Fruit fly (Drosophila melanogaster) whole organism, embryonic: Measurements from ENCODE around the gene eEF1alpha2.

Experiments used
- Atf-2 ChIP-seq: fragments of 200-800 bp; sonication (Bioruptor generic); optimal IDR thresholded peaks from 2 replicates; lab custom pipeline; 2016; ENCODE audit warnings: missing biosample characterization, missing genetic modification characterization
- Bgb ChIP-seq: fragments of 200-800 bp; sonication (Bioruptor generic); IDR thresholded peaks from 2 replicates; pipeline ENCODE4 v1.3.6; 2022; ENCODE audit warnings: missing biosample characterization, missing genetic modification characterization; ENCODE audit not compliant: partially characterized antibody
- Bteb2 ChIP-seq: fragments of 200-800 bp; sonication (Bioruptor generic); optimal IDR thresholded peaks from 2 replicates; lab custom pipeline; 2016; ENCODE audit warnings: missing biosample characterization, missing genetic modification characterization
- CG10321 ChIP-seq: fragments of 200-800 bp; sonication (Bioruptor generic); IDR thresholded peaks from 2 replicates; pipeline ENCODE4 v1.3.6; 2022; ENCODE audit warnings: missing biosample characterization, missing genetic modification characterization
- CG11093 ChIP-seq: fragments of 200-800 bp; sonication (Bioruptor generic); IDR thresholded peaks from 3 replicates; pipeline ENCODE4 v1.3.6; 2022; ENCODE audit warnings: missing biosample characterization, missing genetic modification characterization
- CG12236 ChIP-seq: fragments of 200-800 bp; sonication (Bioruptor generic); optimal IDR thresholded peaks from 2 replicates; lab custom pipeline; 2016; ENCODE audit warnings: missing biosample characterization, missing genetic modification characterization
- CG1832 ChIP-seq: fragments of 200-800 bp; sonication (Bioruptor generic); optimal IDR thresholded peaks from 2 replicates; lab custom pipeline; 2017; ENCODE audit warnings: missing biosample characterization, mild to moderate bottlenecking, missing genetic modification characterization, inconsistent platforms
- CG32772 ChIP-seq: fragments of 200-800 bp; sonication (Bioruptor generic); IDR thresholded peaks from 2 replicates; pipeline ENCODE4 v1.3.6; 2022; ENCODE audit warnings: missing biosample characterization, missing genetic modification characterization
- CG34422 ChIP-seq: fragments of 200-800 bp; sonication (Bioruptor generic); IDR thresholded peaks from 3 replicates; pipeline ENCODE4 v1.3.6; 2022; ENCODE audit warnings: missing biosample characterization, missing genetic modification characterization
- CG7963 ChIP-seq: fragments of 200-800 bp; sonication (Bioruptor generic); IDR thresholded peaks from 3 replicates; pipeline ENCODE4 v1.3.6; 2022; ENCODE audit warnings: missing biosample characterization, missing genetic modification characterization; ENCODE audit not compliant: partially characterized antibody
- CG8359 ChIP-seq: fragments of 200-800 bp; sonication (Bioruptor generic); optimal IDR thresholded peaks from 2 replicates; lab custom pipeline; 2017; ENCODE audit warnings: missing biosample characterization, mild to moderate bottlenecking, missing genetic modification characterization, borderline replicate concordance
- CG9932 ChIP-seq: fragments of 200-800 bp; sonication (Bioruptor generic); IDR thresholded peaks from 2 replicates; pipeline ENCODE4 v1.3.6; 2022; ENCODE audit warnings: missing biosample characterization, missing genetic modification characterization
- Deaf1 ChIP-seq: fragments of 200-800 bp; optimal IDR thresholded peaks from 3 replicates; lab custom pipeline; 2019; ENCODE audit warnings: missing biosample characterization, mild to moderate bottlenecking, missing genetic modification characterization, moderate library complexity
- Doc2 ChIP-seq: fragments of 200-800 bp; sonication (Bioruptor generic); IDR thresholded peaks from 2 replicates; pipeline ENCODE4 v1.3.6; 2022; ENCODE audit warnings: missing biosample characterization, missing genetic modification characterization
- Doc3 ChIP-seq: fragments of 200-800 bp; sonication (Bioruptor generic); IDR thresholded peaks from 3 replicates; pipeline ENCODE4 v1.3.6; 2022; ENCODE audit warnings: missing biosample characterization, missing genetic modification characterization; ENCODE audit not compliant: partially characterized antibody
- Drgx ChIP-seq: fragments of 200-800 bp; sonication (Bioruptor generic); IDR thresholded peaks from 2 replicates; pipeline ENCODE4 v1.3.6; 2022; ENCODE audit warnings: missing biosample characterization, missing genetic modification characterization
- Hey ChIP-seq: fragments of 200-800 bp; sonication (Bioruptor generic); optimal IDR thresholded peaks from 3 replicates; lab custom pipeline; 2018; ENCODE audit warnings: missing biosample characterization, mild to moderate bottlenecking, missing genetic modification characterization
- HmgD ChIP-seq: fragments of 200-800 bp; sonication (Bioruptor generic); optimal IDR thresholded peaks from 3 replicates; lab custom pipeline; 2016; ENCODE audit warnings: missing biosample characterization, missing genetic modification characterization
- Hr39 ChIP-seq: fragments of >200 bp; optimal IDR thresholded peaks from 2 replicates; lab custom pipeline; 2017
- Kr ChIP-seq: fragments of 200-800 bp; sonication (Bioruptor generic); optimal IDR thresholded peaks from 2 replicates; lab custom pipeline; 2017; ENCODE audit warnings: missing biosample characterization, mild to moderate bottlenecking, missing genetic modification characterization
- MBD-R2 ChIP-seq: fragments of 200-800 bp; sonication (Bioruptor generic); IDR thresholded peaks from 2 replicates; pipeline ENCODE4 v1.3.6; 2022; ENCODE audit warnings: missing biosample characterization, missing genetic modification characterization
- Med ChIP-seq: fragments of 200-800 bp; sonication (Bioruptor generic); peaks from one replicate; lab custom pipeline; 2016; ENCODE audit warnings: missing biosample characterization, missing genetic modification characterization, mild to moderate bottlenecking, inconsistent platforms, moderate library complexity
- Opbp ChIP-seq: fragments of 200-800 bp; sonication (Bioruptor generic); IDR thresholded peaks from 3 replicates; pipeline ENCODE4 v1.3.6; 2022; ENCODE audit warnings: missing biosample characterization, missing genetic modification characterization; ENCODE audit not compliant: partially characterized antibody
- Poxn ChIP-seq: fragments of 200-800 bp; sonication (Bioruptor generic); IDR thresholded peaks from 2 replicates; pipeline ENCODE4 v1.3.6; 2022; ENCODE audit warnings: missing biosample characterization, missing genetic modification characterization
- Ptx1 ChIP-seq: fragments of 200-800 bp; sonication (Bioruptor generic); IDR thresholded peaks from 2 replicates; pipeline ENCODE4 v1.3.6; 2022; ENCODE audit warnings: missing biosample characterization, missing genetic modification characterization
- Taf1 ChIP-seq: fragments of 200-800 bp; sonication (Bioruptor generic); IDR thresholded peaks from 2 replicates; pipeline ENCODE4 v1.3.6; 2022; ENCODE audit warnings: missing biosample characterization, missing genetic modification characterization
- ap ChIP-seq: fragments of 200-800 bp; sonication (Bioruptor generic); IDR thresholded peaks from 2 replicates; pipeline ENCODE4 v1.3.6; 2022; ENCODE audit warnings: missing biosample characterization, missing genetic modification characterization
- bbx ChIP-seq: fragments of 200-800 bp; sonication (Bioruptor generic); IDR thresholded peaks from 2 replicates; pipeline ENCODE4 v1.3.6; 2022; ENCODE audit warnings: missing biosample characterization, missing genetic modification characterization; ENCODE audit not compliant: partially characterized antibody
- bsh ChIP-seq, 2 experiments: fragments of 200-800 bp; sonication (Bioruptor generic); optimal IDR thresholded peaks; 2 replicates each; lab custom pipeline; 2017 to 2018; ENCODE audit warnings: mild to moderate bottlenecking in 2 of 2, missing biosample characterization in 2 of 2, missing genetic modification characterization in 2 of 2, moderate library complexity in 1 of 2
- dan ChIP-seq: fragments of 200-800 bp; sonication (Bioruptor generic); IDR thresholded peaks from 2 replicates; pipeline ENCODE4 v1.3.6; 2022; ENCODE audit warnings: missing biosample characterization, missing genetic modification characterization
- jumu ChIP-seq: fragments of 200-800 bp; sonication (Bioruptor generic); optimal IDR thresholded peaks from 3 replicates; lab custom pipeline; 2016; ENCODE audit warnings: missing biosample characterization, missing genetic modification characterization
- nerfin-1 ChIP-seq: fragments of 200-800 bp; sonication (Bioruptor generic); optimal IDR thresholded peaks from 3 replicates; lab custom pipeline; 2019; ENCODE audit warnings: missing biosample characterization, mild to moderate bottlenecking, missing genetic modification characterization, moderate library complexity
- onecut ChIP-seq: fragments of 200-800 bp; sonication (Bioruptor generic); IDR thresholded peaks from 2 replicates; pipeline ENCODE4 v1.3.6; 2022; ENCODE audit warnings: missing biosample characterization, missing genetic modification characterization
- pan ChIP-seq, 4 experiments: fragments of >200 bp in 3 of 4; fragments of 200-800 bp in 1 of 4; sonication (Bioruptor generic) in 1 of 4; optimal IDR thresholded peaks in 3 of 4; IDR thresholded peaks in 1 of 4; 2 replicates each; pipeline versions ENCODE4 v1.3.6 to Lab custom; 2017 to 2022; ENCODE audit warnings: missing biosample characterization in 2 of 4, missing genetic modification characterization in 2 of 4, mixed read lengths in 1 of 4
- row ChIP-seq: fragments of 200-800 bp; sonication (Bioruptor generic); IDR thresholded peaks from 3 replicates; pipeline ENCODE4 v1.3.6; 2022; ENCODE audit warnings: missing biosample characterization, missing genetic modification characterization
- sens ChIP-seq: fragments of 200-800 bp; sonication (Bioruptor generic); peaks from one replicate; lab custom pipeline; 2016; ENCODE audit warnings: missing biosample characterization, missing genetic modification characterization
- sim ChIP-seq: fragments of 200-800 bp; sonication (Bioruptor generic); IDR thresholded peaks from 2 replicates; pipeline ENCODE4 v1.3.6; 2022; ENCODE audit warnings: missing biosample characterization, missing genetic modification characterization
- tgo ChIP-seq: fragments of 200-800 bp; sonication (Bioruptor generic); IDR thresholded peaks from 3 replicates; pipeline ENCODE4 v1.3.6; 2022; ENCODE audit warnings: missing biosample characterization, missing genetic modification characterization
- tin ChIP-seq: fragments of 200-800 bp; sonication (Bioruptor generic); optimal IDR thresholded peaks from 3 replicates; lab custom pipeline; 2016; ENCODE audit warnings: missing biosample characterization, missing genetic modification characterization
- vvl ChIP-seq: fragments of 200-800 bp; sonication (Bioruptor generic); IDR thresholded peaks from 2 replicates; pipeline ENCODE4 v1.3.6; 2022; ENCODE audit warnings: missing biosample characterization, missing genetic modification characterization
- zen ChIP-seq: fragments of 200-800 bp; sonication (Bioruptor generic); optimal IDR thresholded peaks from 3 replicates; lab custom pipeline; 2018; ENCODE audit warnings: missing biosample characterization, mild to moderate bottlenecking, missing genetic modification characterization, moderate library complexity
- zfh1 ChIP-seq: fragments of 200-800 bp; sonication (Bioruptor generic); IDR thresholded peaks from 3 replicates; pipeline ENCODE4 v1.3.6; 2022; ENCODE audit warnings: missing biosample characterization, missing genetic modification characterization

Gene eEF1alpha2

DNA sequence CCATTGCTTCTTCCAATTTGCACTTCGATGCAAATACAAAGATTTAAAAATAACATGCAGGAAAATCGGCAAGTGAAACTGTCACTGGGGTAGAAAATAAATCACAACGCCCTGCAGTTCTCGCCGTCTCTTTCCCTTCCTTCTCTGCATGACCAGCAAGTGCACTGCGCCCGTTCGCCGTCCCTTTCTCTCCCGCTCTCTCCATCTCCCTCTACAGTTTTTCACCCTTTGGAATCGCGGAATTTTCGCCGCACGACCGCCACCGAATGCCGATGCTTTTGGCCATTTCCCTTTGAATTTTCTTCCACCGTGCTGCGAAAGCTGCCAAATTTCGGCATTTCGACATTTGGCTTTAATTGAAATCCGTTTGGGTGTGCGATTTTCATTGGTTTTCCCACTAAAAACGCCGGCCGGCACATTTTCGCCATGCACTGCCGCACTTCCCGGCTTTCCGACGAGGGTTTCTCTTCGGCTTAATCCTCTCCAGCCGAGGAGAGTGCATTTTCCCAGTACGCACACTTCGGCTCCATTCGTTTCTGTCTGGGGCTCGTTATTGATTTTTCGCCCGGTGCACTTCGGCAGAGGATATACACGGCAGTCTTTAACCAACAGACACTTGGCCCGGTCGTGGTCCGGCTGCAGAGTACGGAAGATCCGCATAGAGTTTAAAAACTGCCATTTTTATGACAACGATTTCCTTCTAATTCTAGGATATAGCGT, 959 bp downstream of the eEF1alpha2 start:
- TF ChIP-seq Hey (tag; lab: Kevin White, UChicago) (no peak), CG9932 (GFP tag; lab: Robert Waterston, UW) (no peak), sens (peak; percentile 1), MBD-R2 (GFP tag; lab: Robert Waterston, UW) (peak; percentile 16; the same call in 1 of the 2 replicates), Atf-2 (no peak), zen (tag; lab: Kevin White, UChicago) (no peak), tin (no peak), CG12236 (no peak), Bgb (no peak), nerfin-1 (tag; lab: Kevin White, UChicago) (peak; percentile 96), CG34422 (GFP tag; lab: Robert Waterston, UW) (0 out of 3 replicates have a peak, but pooled peaks have one; percentile 16), jumu (no peak), Taf1 (GFP tag; lab: Robert Waterston, UW) (no peak), Poxn (GFP tag; lab: Robert Waterston, UW) (no peak), Kr (peak; percentile 6), onecut (GFP tag; lab: Robert Waterston, UW) (peak; percentile 93), CG11093 (GFP tag; lab: Robert Waterston, UW) (no peak), Deaf1 (tag; lab: Kevin White, UChicago) (peak; percentile 93), Bteb2 (GFP tag; lab: Kevin White, UChicago) (no peak), Hr39 (no peak), CG1832 (GFP tag; lab: Kevin White, UChicago) (peak; percentile 72), bbx (peak; percentile 29; the same call in 1 of the 2 replicates), tgo (no peak), CG10321 (peak; percentile 53; the same call in 1 of the 2 replicates), Opbp (GFP tag; lab: Robert Waterston, UW) (no peak), ap (GFP tag; lab: Robert Waterston, UW) (no peak), CG7963 (0 out of 3 replicates have a peak, but pooled peaks have one; percentile 38), sim (no peak)

- TF ChIP-seq dan (no peak), row (GFP tag; lab: Robert Waterston, UW) (peak; percentile 20; the same call in 1 of the 3 replicates), CG32772 (GFP tag; lab: Robert Waterston, UW) (peak; percentile 10; the same call in 1 of the 2 replicates), Med (peak; percentile 37), zfh1 (GFP tag; lab: Robert Waterston, UW) (0 out of 3 replicates have a peak, but pooled peaks have one; percentile 13), sens (peak; percentile 6), Drgx (GFP tag; lab: Robert Waterston, UW) (peak; percentile 34; the same call in 1 of the 2 replicates), Doc2 (GFP tag; lab: Robert Waterston, UW) (no peak), CG8359 (GFP tag; lab: Kevin White, UChicago) (no peak), Deaf1 (tag; lab: Kevin White, UChicago) (peak; percentile 21), bsh (GFP tag; optimal IDR thresholded peaks at IDR 0.05; lab: Kevin White, UChicago) (peak in 1 of 2 experiments; percentile 13), HmgD (GFP tag; lab: Kevin White, UChicago) (no peak), pan (optimal IDR thresholded peaks at IDR 0.05; lab: Kevin White, UChicago) (no peak), pan (GFP tag; optimal IDR thresholded peaks at IDR 0.05 in 1 of 2, IDR thresholded peaks at IDR 0.05 in 1 of 2) (peak in 1 of 2 experiments; percentile 19), Ptx1 (GFP tag; lab: Robert Waterston, UW) (0 out of 2 replicates have a peak, but pooled peaks have one; percentile 11), Doc3 (GFP tag; lab: Robert Waterston, UW) (no peak), vvl (GFP tag; lab: Robert Waterston, UW) (peak; percentile 44; the same call in 1 of the 2 replicates)
These were observed 3.0 kb downstream of the eEF1alpha2 start for dm6 chr3R:31741278-31741677.
